Worm (Caenorhabditis elegans) whole organism, L4/young adult: ENCODE data around the gene T19C4.5.

Experiments used
- W03F9.2 ChIP-seq: fragments of 150-350 bp; optimal IDR thresholded peaks from 2 replicates; lab custom pipeline; 2014; ENCODE audit warnings: missing biosample characterization, missing genetic modification characterization
- dao-5 ChIP-seq: sonication (generic microtip); optimal IDR thresholded peaks from 2 replicates; lab custom pipeline; 2016; ENCODE audit warnings: missing genotype, missing genetic modification characterization, moderate library complexity, missing compliant biosample characterization
- him-1 ChIP-seq: sonication (generic microtip); optimal IDR thresholded peaks from 2 replicates; lab custom pipeline; 2016; ENCODE audit warnings: missing genotype, missing genetic modification reagents, missing genetic modification characterization, missing compliant biosample characterization

- TF ChIP-seq him-1 (tag; lab: Kevin White, UChicago) (no peak), dao-5 (tag; lab: Kevin White, UChicago) (no peak), W03F9.2 (tag; lab: Kevin White, UChicago) (no peak)
These were observed 27.3 kb upstream of the T19C4.5 start, which contains the start of gene C06H2.7 for ce11 chrV:11144694-11145093.
